Worm (Caenorhabditis elegans): ENCODE results near the gene F25D1.3.

Gene F25D1.3

ce11 chrV:10572614-10573013, 44.1 kb downstream of the F25D1.3 start, which contains the start of gene del-6:
TSS of gene del-6 (plus strand) at chrV:10572914.
- TF ChIP-seq tra-4 (tag; optimal IDR thresholded peaks at IDR 0.05) (no peak), ets-7 (tag; optimal IDR thresholded peaks at IDR 0.05) (no peak), tbx-37 (GFP tag; conservative IDR thresholded peaks at IDR 0.05) (no peak), B0310.2 (tag; optimal IDR thresholded peaks at IDR 0.05) (no peak), F13C5.2 (tag; optimal IDR thresholded peaks at IDR 0.05) (no peak), scrt-1 (GFP tag; IDR thresholded peaks at IDR 0.05) (no peak), ceh-36 (tag; optimal IDR thresholded peaks at IDR 0.05) (no peak), flt-1 (GFP tag; IDR thresholded peaks at IDR 0.05) (no peak), sea-1 (GFP tag; conservative IDR thresholded peaks at IDR 0.05) (no peak), pes-1 (GFP tag; IDR thresholded peaks at IDR 0.05) (no peak), hmbx-1 (tag; optimal IDR thresholded peaks at IDR 0.05) (no peak)

ce11 chrV:10574197-10574596, 45.7 kb downstream of the F25D1.3 start:
- no peak for TF ChIP-seq ceh-13 (GFP tag; optimal IDR thresholded peaks at IDR 0.05)
- no peak for TF ChIP-seq ceh-36 (tag; optimal IDR thresholded peaks at IDR 0.05)
- no peak for TF ChIP-seq flt-1 (GFP tag; IDR thresholded peaks at IDR 0.05)
- TF ChIP-seq aly-1 (tag; optimal IDR thresholded peaks at IDR 0.05): no peak
- no peak for TF ChIP-seq hnd-1 (tag; optimal IDR thresholded peaks at IDR 0.05)
- TF ChIP-seq hmg-4 (GFP tag; optimal IDR thresholded peaks at IDR 0.05): no peak
- no peak for TF ChIP-seq tbx-37 (GFP tag; conservative IDR thresholded peaks at IDR 0.05)

ce11 chrV:10576319-10576718, 47.8 kb downstream of the F25D1.3 start, which contains the start of gene vps-54:
TSS of gene vps-54 (minus strand) at chrV:10576419.
- TF ChIP-seq ceh-36 (tag; optimal IDR thresholded peaks at IDR 0.05) (no peak), hnd-1 (tag; optimal IDR thresholded peaks at IDR 0.05) (no peak), ama-1 (optimal IDR thresholded peaks at IDR 0.05) (no peak), tra-4 (tag; optimal IDR thresholded peaks at IDR 0.05) (no peak), ceh-13 (GFP tag; optimal IDR thresholded peaks at IDR 0.05) (no peak), hmg-4 (GFP tag; optimal IDR thresholded peaks at IDR 0.05) (no peak), tbx-37 (GFP tag; conservative IDR thresholded peaks at IDR 0.05) (no peak), pes-1 (GFP tag; IDR thresholded peaks at IDR 0.05) (no peak), sea-1 (GFP tag; conservative IDR thresholded peaks at IDR 0.05) (no peak), hmbx-1 (tag; optimal IDR thresholded peaks at IDR 0.05) (no peak), ets-7 (tag; optimal IDR thresholded peaks at IDR 0.05) (no peak), F13C5.2 (tag; optimal IDR thresholded peaks at IDR 0.05) (no peak), scrt-1 (GFP tag; IDR thresholded peaks at IDR 0.05) (no peak), B0310.2 (tag; optimal IDR thresholded peaks at IDR 0.05) (no peak)

ce11 chrV:10578226-10578625, 49.7 kb downstream of the F25D1.3 start, which contains the start of gene mics-1:
TSS of gene mics-1 (minus strand) at chrV:10578326.
- TF ChIP-seq tbx-37 (GFP tag; conservative IDR thresholded peaks at IDR 0.05): no peak
- no peak for TF ChIP-seq hmg-4 (GFP tag; optimal IDR thresholded peaks at IDR 0.05)
- TF ChIP-seq hnd-1 (tag; optimal IDR thresholded peaks at IDR 0.05): no peak
- TF ChIP-seq hmbx-1 (tag; optimal IDR thresholded peaks at IDR 0.05): no peak
- no peak for TF ChIP-seq tra-4 (tag; optimal IDR thresholded peaks at IDR 0.05)
- no peak for TF ChIP-seq flt-1 (GFP tag; IDR thresholded peaks at IDR 0.05)
- no peak for TF ChIP-seq ceh-13 (GFP tag; optimal IDR thresholded peaks at IDR 0.05)
- TF ChIP-seq ceh-36 (tag; optimal IDR thresholded peaks at IDR 0.05): no peak
- no peak for TF ChIP-seq scrt-1 (GFP tag; IDR thresholded peaks at IDR 0.05)
- TF ChIP-seq F13C5.2 (tag; optimal IDR thresholded peaks at IDR 0.05): no peak
- no peak for TF ChIP-seq aly-1 (tag; optimal IDR thresholded peaks at IDR 0.05)
- no peak for TF ChIP-seq B0310.2 (tag; optimal IDR thresholded peaks at IDR 0.05)
- TF ChIP-seq ama-1 (optimal IDR thresholded peaks at IDR 0.05): no peak
- TF ChIP-seq ets-7 (tag; optimal IDR thresholded peaks at IDR 0.05): no peak
- TF ChIP-seq tbx-11 (GFP tag; IDR thresholded peaks at IDR 0.05): no peak
- no peak for TF ChIP-seq pes-1 (GFP tag; IDR thresholded peaks at IDR 0.05)
- no peak for TF ChIP-seq sea-1 (GFP tag; conservative IDR thresholded peaks at IDR 0.05)

- TF ChIP-seq F13C5.2 (tag; optimal IDR thresholded peaks at IDR 0.05) (peak; percentile 54), tbx-37 (GFP tag; conservative IDR thresholded peaks at IDR 0.05) (0 out of 2 replicates have a peak, but pooled peaks have one; percentile 31), flt-1 (GFP tag; IDR thresholded peaks at IDR 0.05) (no peak)
These were observed 50.4 kb downstream of the F25D1.3 start, which contains the start of the genes erh-1 and lpd-9 for ce11 chrV:10578938-10579337. TSS of gene erh-1 (minus strand) at chrV:10579141. TSS of gene lpd-9 (plus strand) at chrV:10579305.
